Fruit fly (Drosophila melanogaster): ENCODE data around the gene Svip.
A peak's percentile ranks its signal among the peaks of the same experiment; 100 is the strongest.

Svip gene

DNA sequence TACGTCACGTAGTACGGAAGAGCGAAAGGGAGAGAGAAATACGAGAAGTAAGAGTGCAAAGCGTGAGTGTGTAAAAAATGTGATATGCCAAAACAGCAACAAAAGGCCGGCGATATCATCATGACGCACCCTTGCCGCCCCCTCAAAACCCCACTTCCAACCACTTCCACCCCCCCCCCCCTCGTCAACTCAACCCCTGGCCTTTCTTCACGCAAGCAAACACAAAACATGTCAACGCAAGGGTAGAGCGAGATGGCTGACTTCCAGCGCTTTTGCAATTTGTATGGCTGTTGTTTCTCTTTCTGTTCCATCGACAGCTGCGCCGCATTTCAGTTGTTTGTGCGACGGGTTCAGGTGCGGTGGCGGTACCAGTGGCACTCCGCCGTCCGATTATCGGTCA, 23.1 kb upstream of the Svip start (continued):
- TF ChIP-seq Eip74EF (GFP tag; optimal IDR thresholded peaks at IDR 0.05) = peak in 1 of 2 experiments; percentile 50
- no peak for TF ChIP-seq CG4617 (GFP tag; optimal IDR thresholded peaks at IDR 0.05; ENCODE audit: borderline replicate concordance)
- peak; percentile 60; the same call in 1 of the 2 replicates for TF ChIP-seq Drgx (GFP tag; IDR thresholded peaks at IDR 0.05)
- TF ChIP-seq bab2 (GFP tag; optimal IDR thresholded peaks at IDR 0.05) = no peak
- peak; percentile 98 for TF ChIP-seq crol (GFP tag; IDR thresholded peaks at IDR 0.05)
- peak; percentile 62; the same call in 2 of the 3 replicates for TF ChIP-seq sr (GFP tag; IDR thresholded peaks at IDR 0.05)
- no peak for TF ChIP-seq trem (tag; optimal IDR thresholded peaks at IDR 0.05)
- peak; percentile 36 for TF ChIP-seq sd (tag; optimal IDR thresholded peaks at IDR 0.05)
- TF ChIP-seq CG1832 (GFP tag; optimal IDR thresholded peaks at IDR 0.05) = peak; percentile 40
- TF ChIP-seq kay (GFP tag; optimal IDR thresholded peaks at IDR 0.05) = peak; percentile 69
- peak; percentile 64; the same call in 1 of the 3 replicates for TF ChIP-seq CG6175 (GFP tag; IDR thresholded peaks at IDR 0.05)
- peak; percentile 29 for TF ChIP-seq nau (GFP tag; optimal IDR thresholded peaks at IDR 0.05)
- TF ChIP-seq toy (GFP tag; IDR thresholded peaks at IDR 0.05) = no peak
- TF ChIP-seq CG10543 (GFP tag; optimal IDR thresholded peaks at IDR 0.05) = peak; percentile 24
- no peak for TF ChIP-seq Oaz (GFP tag; IDR thresholded peaks at IDR 0.05)
- peak; percentile 80 for TF ChIP-seq Aef1 (GFP tag; IDR thresholded peaks at IDR 0.05)
- TF ChIP-seq CG15514 (GFP tag; optimal IDR thresholded peaks at IDR 0.05) = peak; percentile 7
- TF ChIP-seq kni (GFP tag; optimal IDR thresholded peaks at IDR 0.05) = peak; percentile 47
- TF ChIP-seq abd-A (tag; optimal IDR thresholded peaks at IDR 0.05) = peak; percentile 43
- TF ChIP-seq Dll (GFP tag; IDR thresholded peaks at IDR 0.05; ENCODE audit: partially characterized antibody) = no peak
- 0 out of 2 replicates have a peak, but pooled peaks have one; percentile 21 for TF ChIP-seq stc (GFP tag; IDR thresholded peaks at IDR 0.05)
- TF ChIP-seq bbx (GFP tag; IDR thresholded peaks at IDR 0.05; ENCODE audit: partially characterized antibody) = 0 out of 2 replicates have a peak, but pooled peaks have one; percentile 32
- TF ChIP-seq sug (tag; optimal IDR thresholded peaks at IDR 0.05) = peak; percentile 65
- TF ChIP-seq CG34224 (GFP tag; IDR thresholded peaks at IDR 0.05; ENCODE audit: partially characterized antibody) = peak; percentile 12; the same call in 1 of the 3 replicates
- peak; percentile 64 for TF ChIP-seq lab (GFP tag; optimal IDR thresholded peaks at IDR 0.05)
- peak; percentile 72 for TF ChIP-seq ttk (GFP tag; IDR thresholded peaks at IDR 0.05)
- peak; percentile 41; the same call in 1 of the 3 replicates for TF ChIP-seq tgo (GFP tag; IDR thresholded peaks at IDR 0.05)
- no peak for TF ChIP-seq CG8290 (GFP tag; optimal IDR thresholded peaks at IDR 0.05)
- TF ChIP-seq CG8290 (tag; optimal IDR thresholded peaks at IDR 0.05) = peak in 1 of 2 experiments; percentile 23
- TF ChIP-seq mirr (GFP tag; optimal IDR thresholded peaks at IDR 0.05) = peak; percentile 43
- no peak for TF ChIP-seq D19B (GFP tag; optimal IDR thresholded peaks at IDR 0.05)
- TF ChIP-seq caup (GFP tag; optimal IDR thresholded peaks at IDR 0.05; ENCODE audit: severe bottlenecking) = peak; percentile 10
- TF ChIP-seq CG31224 (GFP tag; IDR thresholded peaks at IDR 0.05) = 0 out of 2 replicates have a peak, but pooled peaks have one; percentile 4
- peak; percentile 63 for TF ChIP-seq nom (GFP tag; optimal IDR thresholded peaks at IDR 0.05)
- TF ChIP-seq CG9437 (GFP tag; optimal IDR thresholded peaks at IDR 0.05) = peak; percentile 47
- peak; percentile 47; the same call in 1 of the 2 replicates for TF ChIP-seq vvl (GFP tag; IDR thresholded peaks at IDR 0.05)
- peak; percentile 33; the same call in 2 of the 3 replicates for TF ChIP-seq HLH4C (GFP tag; IDR thresholded peaks at IDR 0.05; ENCODE audit: partially characterized antibody)
- peak; percentile 34; the same call in 1 of the 2 replicates for TF ChIP-seq Atf6 (GFP tag; IDR thresholded peaks at IDR 0.05)
- peak; percentile 61; the same call in 1 of the 2 replicates for TF ChIP-seq GATAe (GFP tag; conservative IDR thresholded peaks at IDR 0.05)
- TF ChIP-seq ci (GFP tag; IDR thresholded peaks at IDR 0.05) = 0 out of 3 replicates have a peak, but pooled peaks have one; percentile 32
- no peak for TF ChIP-seq schlank (tag; optimal IDR thresholded peaks at IDR 0.05)
